Fruit fly (Drosophila melanogaster) whole organism, larva: Measurements from ENCODE around the gene lectin-28C.
"Not testable (repeated sequence)": the region's sequence is repeated elsewhere in the genome, so short reads cannot be mapped to it uniquely, and the experiment has no call there.

Source experiments
- noc ChIP-seq: fragments of 200-800 bp; sonication (Bioruptor generic); optimal IDR thresholded peaks from 3 replicates; lab custom pipeline; 2019; ENCODE audit warnings: missing biosample characterization, mild to moderate bottlenecking, missing genetic modification characterization, moderate library complexity

Gene lectin-28C

DNA sequence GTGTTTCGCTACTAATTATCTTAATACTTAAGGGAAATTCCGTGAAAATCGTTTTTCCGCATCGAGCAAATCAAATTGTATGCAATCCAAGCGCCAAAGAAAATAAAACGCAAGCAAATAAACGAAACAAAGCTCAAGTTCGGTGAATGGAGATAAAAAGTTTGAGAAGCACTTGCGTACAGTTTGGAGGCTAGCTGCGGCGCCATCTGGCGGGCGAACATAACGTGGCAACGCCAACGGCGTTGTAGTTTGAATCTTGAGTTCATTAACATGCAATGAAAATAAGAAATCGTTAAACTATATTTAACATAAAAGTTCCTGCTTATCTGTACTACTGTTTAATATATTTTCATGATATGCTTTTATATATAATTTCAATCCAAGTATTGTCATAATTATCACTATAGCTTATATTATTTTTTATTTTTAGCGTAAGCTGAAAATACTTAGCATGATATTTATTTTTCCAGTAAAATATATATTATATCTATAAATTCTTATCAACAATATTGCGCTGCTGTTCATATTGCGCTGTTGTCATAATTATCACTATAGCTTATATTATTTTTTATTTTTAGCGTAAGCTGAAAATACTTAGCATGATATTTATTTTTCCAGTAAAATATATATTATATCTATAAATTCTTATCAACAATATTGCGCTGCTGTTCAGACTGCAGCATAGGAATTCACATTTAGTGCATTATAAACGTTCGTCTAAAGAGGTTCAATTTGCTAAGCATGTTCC is at the start of gene lectin-28C:
TSS of gene lectin-28C (plus strand) at position 698 of the 748 bp plus-strand sequence.
- not testable (repeated sequence) for TF ChIP-seq noc

DNA sequence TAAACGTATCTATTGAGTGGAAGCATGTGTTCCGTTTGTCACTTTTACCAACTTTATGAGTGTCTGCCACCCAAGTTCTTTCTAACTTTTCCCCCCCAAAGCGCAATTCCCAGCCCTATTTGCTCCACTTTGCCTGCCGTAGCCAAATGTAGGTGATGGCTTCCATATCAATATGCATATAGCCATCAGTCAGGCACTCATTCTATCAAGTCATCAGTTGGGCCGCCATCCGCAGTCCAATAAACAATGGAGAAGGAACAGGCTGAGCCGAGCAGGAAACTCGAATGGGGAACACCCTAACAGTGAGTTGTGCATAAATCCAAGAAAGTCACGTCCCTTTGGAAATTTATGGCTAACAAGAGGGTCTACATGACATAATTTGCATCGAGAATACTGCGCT is 49.3 kb upstream of the lectin-28C start:
- TF ChIP-seq noc = no peak

DNA sequence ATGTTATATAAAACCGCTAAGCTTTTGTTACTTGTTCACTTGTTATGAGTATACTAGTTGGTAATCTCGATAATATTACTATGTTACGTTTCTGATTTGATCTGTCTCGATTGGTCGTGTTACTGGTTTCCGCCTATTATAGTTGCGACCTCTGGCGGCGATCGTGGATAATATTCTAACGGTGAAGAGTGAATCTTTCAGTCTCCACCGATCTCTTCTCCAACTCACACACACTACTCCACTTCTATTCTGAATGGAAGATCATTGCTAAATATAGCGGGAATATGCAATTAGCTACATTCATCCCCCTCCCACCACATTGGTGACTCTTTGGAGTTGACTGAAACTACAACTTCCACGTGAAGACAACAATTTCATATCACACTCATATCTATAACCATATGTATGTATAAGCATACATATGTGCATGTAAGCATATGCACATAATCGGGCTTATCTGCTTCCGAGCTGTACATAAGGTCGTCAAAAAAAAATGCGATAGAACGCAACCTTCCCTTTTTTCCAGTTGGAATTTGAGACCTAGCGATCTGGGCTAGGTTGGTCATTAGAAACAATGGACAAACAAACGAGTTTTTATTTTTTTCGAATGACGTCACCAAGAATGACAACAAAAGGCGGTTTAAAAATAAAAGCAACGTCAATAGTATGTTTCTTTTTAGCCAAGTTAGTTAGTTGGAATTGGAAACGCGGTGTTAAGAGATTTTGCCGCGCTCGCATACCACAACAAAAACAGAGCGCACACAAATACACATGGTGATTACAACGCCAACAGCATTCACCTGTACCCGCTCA is 47.8 kb upstream of the lectin-28C start:
- no peak for TF ChIP-seq noc

DNA sequence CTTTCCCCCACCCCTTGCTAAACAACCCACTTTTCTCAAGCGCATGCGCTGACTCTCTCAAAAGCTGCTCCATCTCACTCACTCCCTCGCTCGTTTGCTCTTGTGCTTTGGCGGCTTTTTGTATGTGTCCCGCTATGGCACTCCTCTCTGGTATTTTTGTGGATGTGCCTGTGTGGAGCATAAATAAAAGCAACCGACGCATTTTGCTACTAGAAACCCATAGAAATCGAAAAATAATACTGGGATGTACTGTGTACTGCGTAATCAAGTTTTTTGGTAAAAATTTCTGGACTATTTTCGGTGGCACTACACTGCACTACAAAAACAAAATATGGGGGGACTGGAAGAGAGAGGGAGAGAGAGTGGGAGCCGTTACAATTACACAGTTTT is 47.2 kb upstream of the lectin-28C start:
- peak; percentile 2 for TF ChIP-seq noc

DNA sequence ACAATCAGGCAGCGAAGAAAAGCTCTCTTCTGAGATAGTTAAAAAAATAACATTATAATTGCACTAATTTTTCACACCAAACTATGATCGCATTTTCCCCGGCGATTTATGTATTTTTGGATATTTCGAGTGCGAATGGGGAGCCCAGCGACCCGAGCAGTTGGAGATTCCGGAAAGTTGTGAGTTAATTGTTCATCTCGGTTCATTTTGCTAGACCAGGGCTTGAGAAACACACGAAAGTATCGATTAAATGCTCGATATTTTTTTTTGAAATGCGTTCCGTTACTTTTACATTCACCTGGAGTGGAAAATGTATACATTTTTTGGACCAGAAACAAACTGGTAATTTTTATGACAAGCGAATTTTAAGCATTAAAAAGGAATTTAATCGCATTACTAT is 46.4 kb upstream of the lectin-28C start, which contains the start of gene Cdc14:
TSS of gene Cdc14 (minus strand) at position 185 of the 400 bp plus-strand sequence.
- no peak for TF ChIP-seq noc

DNA sequence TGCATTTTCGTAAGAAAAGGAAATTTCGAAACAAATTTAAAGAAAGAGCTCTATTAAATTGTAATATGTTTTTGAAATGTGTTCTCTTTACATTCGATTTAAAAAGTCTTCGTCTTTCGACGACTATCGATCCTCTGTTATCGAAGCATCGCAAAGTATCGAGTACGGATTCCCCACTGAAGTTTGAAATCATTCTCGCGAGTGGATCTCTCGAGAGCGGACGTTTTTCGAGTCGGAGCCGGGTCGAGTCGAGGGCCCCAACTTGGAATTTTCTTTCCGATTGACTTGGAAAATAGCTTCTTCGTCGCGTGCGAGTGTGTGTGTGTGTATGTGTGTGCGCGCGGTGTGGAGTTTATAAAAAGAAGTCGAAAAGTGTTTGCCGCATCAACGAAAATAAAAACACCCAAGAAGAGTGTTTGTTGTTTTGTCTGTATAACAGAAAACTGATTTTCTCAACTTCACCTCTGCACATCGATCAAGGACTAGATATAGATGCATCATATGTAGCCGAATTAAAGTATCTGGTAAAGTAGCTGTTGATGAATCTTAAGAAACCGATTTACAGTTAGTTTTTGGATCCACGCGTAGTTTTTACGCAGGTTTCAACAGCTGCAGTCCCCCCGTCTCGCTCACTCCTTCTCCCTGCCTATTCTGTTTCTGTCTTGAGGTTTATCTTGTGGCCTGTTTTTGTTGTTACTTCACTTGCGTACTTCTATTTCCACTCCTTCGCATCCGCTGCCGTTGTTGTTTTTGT is 45.5 kb upstream of the lectin-28C start, which contains the start of gene LanB1:
TSS of gene LanB1 (plus strand) at position 190 of the 754 bp plus-strand sequence.
- no peak for TF ChIP-seq noc

DNA sequence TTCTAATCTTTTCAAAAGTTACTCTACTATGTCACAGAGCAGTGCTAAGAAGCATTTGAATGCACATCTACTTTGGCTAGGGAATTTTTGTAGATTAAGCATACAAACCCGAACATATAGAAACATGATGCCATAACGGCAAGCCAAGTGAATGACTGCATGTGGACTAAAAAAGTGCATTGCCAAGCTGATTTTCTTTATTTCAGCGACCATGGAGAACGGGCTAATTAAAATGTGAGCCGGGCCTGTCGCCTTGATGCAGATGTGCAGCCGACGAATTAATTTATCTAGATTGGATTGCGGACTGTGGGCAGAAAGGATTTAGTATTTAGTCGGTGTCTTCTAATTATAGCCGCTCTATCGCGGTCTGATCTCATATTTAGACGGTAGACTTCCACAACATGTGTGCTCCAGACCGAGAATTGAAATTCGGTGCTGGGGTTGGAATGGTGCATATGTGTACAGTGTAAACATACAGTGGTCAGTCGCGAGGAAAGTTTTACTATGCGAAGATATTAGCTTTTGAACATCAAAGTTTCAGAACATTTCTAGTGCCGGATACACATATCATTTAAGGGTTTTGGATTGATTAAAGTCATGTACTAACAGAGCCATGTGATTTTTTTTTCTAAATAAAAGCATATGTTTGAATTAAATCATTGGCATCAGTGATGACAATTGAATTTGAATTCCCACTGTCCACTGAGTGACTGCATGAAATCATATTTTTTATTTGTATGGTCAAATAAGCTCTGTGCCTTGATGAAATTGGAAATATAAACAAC is 44.1 kb upstream of the lectin-28C start:
- TF ChIP-seq noc = no peak

DNA sequence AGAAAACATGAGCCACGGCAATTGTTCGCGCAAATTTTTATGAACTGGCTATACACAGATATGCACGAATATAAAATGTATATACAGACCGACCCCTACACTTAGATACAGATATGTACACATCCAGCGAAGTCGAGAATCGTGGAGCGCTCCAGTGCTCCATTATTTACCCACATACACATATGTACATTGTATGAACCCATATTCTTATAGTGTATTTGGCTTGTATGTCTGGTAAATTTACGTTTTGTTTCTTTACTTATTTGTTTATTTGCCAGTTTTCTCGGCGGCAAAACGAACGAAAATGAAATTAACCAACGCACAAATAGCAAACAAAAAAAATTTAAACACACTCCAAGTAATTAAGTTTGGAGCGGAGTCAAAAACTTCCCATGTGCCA is 43.5 kb upstream of the lectin-28C start:
- TF ChIP-seq noc = no peak

DNA sequence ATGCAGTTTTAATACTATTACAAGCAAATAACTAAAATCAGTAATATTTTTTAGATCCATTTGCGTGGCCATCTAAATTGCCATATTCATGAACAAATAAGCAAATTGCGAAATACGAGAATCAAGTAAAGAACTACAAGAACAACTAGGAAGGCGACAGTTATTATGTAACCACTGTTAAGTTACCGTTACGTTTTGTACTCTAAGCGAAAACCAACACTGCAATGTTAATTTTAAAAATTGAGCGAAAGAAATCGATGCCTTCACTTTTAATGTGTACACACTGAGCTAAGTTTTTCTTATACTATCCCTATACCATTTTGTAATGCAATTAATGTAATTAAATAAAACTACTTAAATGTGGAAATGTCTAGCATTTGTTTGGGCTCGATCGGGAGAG is 36.5 kb upstream of the lectin-28C start:
- TF ChIP-seq noc = no peak

DNA sequence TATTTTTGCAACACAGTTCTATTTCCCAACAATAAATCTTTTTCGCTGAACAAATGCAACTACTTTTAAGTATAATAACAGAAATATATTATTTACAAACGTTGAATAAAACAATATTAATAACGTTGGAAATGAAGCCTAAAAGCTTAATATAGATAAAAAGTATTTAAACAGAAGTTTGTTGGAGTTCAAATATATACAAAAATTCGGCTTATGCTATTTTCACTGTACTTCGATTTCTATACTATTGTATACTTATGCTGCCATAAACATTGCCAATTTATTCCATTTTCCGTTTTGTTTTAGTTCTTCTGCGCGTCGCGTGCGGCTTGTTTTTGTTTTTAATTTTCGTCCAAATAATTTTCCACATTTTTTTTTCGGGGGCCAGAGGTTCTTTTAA is 36.0 kb upstream of the lectin-28C start, which contains the start of gene CG7115:
TSS of gene CG7115 (plus strand) at position 301 of the 400 bp plus-strand sequence.
- TF ChIP-seq noc = no peak

DNA sequence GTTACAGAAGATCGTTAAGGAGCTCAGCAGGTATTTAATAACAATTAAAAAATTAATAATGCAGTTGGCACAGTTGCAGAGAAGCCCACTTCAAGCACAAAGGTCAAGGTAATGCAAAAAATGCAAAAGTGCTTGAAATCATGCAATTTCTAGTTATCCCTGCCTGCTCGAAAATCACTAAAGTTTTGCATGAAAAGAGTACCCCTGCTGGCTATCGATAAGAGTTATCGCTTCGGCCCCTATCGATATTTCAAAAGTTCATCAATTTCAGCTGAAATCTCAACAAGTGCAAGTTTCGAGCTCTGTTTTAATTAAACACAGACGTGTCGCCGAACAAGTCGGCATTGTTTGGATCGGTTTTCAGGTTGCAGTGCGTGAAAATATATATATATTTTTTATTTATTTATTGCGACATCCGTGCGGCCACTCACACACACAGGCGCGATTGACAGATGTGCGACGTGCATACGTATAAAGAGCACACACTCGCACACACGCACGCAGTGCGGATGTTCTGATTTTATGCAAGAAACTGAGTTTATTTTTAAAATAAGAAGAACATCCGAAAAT is 35.5 kb upstream of the lectin-28C start:
- peak; percentile 19 for TF ChIP-seq noc

DNA sequence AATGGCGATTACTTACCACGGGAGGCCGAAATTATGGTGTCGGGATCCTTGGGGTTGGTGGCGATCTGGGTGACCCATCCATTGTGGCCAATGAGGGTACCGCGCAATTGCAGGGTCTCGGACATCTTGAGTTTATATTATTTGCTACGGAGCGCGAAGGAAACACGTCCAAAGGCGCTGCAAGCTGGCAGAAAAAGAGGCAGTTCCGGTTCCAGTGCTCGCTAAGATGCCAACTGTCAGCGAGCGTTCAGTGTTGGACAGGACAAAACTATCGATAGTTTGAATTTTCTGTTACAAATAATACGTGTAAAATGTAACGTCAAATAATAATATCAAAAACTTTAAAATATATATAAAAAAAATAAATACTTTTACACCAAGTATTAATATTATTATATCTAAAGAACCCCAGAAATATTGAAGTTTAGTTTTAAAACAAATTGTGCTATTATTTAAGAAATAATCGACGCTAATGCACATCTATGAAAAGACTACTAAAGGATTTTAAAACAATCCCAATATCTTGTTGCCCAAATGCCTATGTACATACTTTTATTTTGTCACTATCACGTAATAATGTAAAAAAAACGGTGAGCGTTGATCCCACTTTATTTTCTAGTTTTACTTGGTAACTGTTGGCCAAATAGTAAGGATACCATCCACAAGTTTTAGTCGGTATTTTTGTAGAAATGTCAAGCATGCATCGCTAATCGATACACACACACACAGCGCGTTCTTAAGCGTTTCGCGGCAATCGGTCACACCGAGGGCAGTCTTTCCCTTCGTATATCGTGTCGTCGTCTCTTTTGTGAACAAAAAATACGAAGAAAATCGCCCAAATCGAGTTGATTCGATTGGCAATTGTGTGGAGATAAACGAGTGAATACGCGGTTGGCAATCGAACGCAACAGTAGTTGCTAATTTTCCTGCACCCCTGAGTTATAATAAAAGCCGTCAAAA is 29.6 kb upstream of the lectin-28C start, which contains the start of the genes Rack1 and mts:
TSS of gene Rack1 (minus strand) at position 271 of the 960 bp plus-strand sequence.
TSS of gene mts (plus strand) at position 606 of the 960 bp plus-strand sequence.
- TF ChIP-seq noc = peak; percentile 61

DNA sequence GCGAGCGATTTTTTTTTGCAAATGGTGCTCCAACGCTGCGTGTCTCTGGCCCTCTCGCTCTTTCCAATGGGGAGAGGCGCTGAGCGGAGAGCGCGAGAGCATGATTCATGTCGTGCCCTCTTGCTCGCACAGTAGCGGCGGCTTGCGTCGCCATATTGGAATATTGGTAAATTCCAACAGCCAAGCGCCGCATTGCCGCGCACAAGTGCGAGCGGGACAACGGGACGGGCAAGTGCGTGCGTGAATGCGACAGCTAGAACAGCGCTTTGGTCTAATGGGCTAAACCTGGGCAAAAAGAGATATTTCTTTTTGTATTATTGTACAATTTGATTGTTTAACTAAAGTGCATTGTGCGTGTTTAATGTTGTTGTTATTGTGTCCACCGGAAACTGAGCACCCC is 28.6 kb upstream of the lectin-28C start:
- peak; percentile 0 for TF ChIP-seq noc

DNA sequence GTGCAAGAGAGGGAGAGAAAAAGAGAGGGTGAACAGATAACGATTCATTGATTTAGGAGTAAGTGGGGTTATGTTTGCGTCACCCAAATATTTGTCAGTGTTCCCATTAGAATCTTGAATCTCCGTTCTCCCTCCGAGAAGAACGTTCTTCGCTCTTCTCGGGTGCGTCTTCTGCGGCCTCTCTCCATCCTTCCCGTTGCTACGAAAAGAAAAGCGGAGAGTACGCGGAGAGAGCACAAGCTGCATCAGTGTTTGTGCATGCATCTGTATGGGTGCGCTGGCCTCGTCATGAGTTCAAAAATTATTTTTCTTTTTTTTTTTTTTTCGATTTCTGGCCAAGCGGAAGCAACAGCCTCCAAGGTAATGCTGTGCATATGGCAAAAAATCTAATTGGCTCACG is 28.0 kb upstream of the lectin-28C start:
- TF ChIP-seq noc = no peak
